Fruit fly (Drosophila melanogaster) whole organism: ENCODE measurements around the gene PolA2.

Experiments used
- CG8478 ChIP-seq: fragments of >200 bp; optimal IDR thresholded peaks from 2 replicates; lab custom pipeline; 2018; ENCODE audit warnings: inconsistent platforms
- Dll ChIP-seq: fragments of >200 bp; optimal IDR thresholded peaks from 2 replicates; lab custom pipeline; 2017
- EcR ChIP-seq, 2 experiments: fragments of >200 bp; optimal IDR thresholded peaks; 2 replicates each; lab custom pipeline; 2017; ENCODE audit warnings: missing biosample characterization in 2 of 2, missing genetic modification characterization in 2 of 2, missing genetic modification reagents in 2 of 2
- pan ChIP-seq: fragments of >200 bp; optimal IDR thresholded peaks from 2 replicates; lab custom pipeline; 2017
- psq ChIP-seq: fragments of >200 bp; optimal IDR thresholded peaks from 2 replicates; lab custom pipeline; 2017
- usp ChIP-seq: fragments of >200 bp; optimal IDR thresholded peaks from 2 replicates; lab custom pipeline; 2017; ENCODE audit warnings: missing biosample characterization, missing genetic modification characterization, mixed read lengths

DNA sequence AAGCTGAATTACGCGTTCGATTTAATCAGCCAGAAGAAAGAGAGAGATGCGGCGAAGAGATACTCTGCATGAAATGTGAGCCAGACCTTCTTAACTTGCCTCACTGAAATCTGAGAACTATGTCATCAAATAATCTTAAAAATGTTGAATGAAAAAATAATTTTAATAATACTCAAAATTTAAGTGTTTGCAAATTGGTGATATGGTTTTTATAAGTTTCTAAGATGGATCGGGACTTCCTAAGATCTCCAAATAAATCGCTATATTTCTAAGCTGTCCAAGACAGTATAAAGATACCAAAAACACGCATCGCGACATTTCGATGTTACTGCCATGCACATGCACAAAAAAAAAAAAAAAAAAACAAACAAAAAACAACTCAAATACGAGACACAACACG is 24.0 kb upstream of the PolA2 start:
- TF ChIP-seq EcR (GFP tag; optimal IDR thresholded peaks at IDR 0.05; lab: Kevin White, UChicago) (no peak), Dll (lab: Kevin White, UChicago) (no peak), usp (GFP tag; lab: Kevin White, UChicago) (no peak), CG8478 (lab: Kevin White, UChicago) (no peak), pan (lab: Kevin White, UChicago) (no peak), psq (lab: Kevin White, UChicago) (no peak)
